Worm (Caenorhabditis elegans) whole organism, L4/young adult: ENCODE results near the gene W05H9.4.

ENCODE experiments used
- dao-5 ChIP-seq: sonication (generic microtip); optimal IDR thresholded peaks from 2 replicates; lab custom pipeline; 2016; ENCODE audit warnings: missing genotype, missing genetic modification characterization, moderate library complexity, missing compliant biosample characterization
- him-1 ChIP-seq: sonication (generic microtip); optimal IDR thresholded peaks from 2 replicates; lab custom pipeline; 2016; ENCODE audit warnings: missing genotype, missing genetic modification reagents, missing genetic modification characterization, missing compliant biosample characterization

DNA sequence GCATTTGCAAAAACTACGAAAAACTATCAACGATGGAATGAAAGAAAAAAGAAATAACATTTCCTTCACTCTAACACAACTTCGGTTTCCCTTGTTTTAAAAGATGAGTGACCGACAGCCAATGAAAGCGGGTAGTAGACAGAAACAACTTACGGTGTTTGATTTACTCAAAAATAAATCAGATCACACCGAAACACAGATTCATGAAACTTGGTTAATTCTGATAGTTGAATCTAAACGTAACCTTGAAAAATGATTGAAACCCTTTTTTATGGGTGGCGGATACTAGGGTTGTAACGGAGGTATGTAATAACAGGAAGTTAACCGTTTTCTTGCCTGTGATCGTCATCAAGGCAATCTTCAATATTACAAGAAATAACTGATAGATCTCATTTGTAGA, 11.9 kb downstream of the W05H9.4 start:
- TF ChIP-seq him-1 (tag; lab: Kevin White, UChicago) (no peak), dao-5 (tag; lab: Kevin White, UChicago) (no peak)
